Fruit fly (Drosophila melanogaster): ENCODE results near the gene CG43232.

Gene CG43232

dm6 chr2L:6950096-6950495 is 18.2 kb downstream of the CG43232 start, which contains the start of the genes Gas41 and SA1 (continued):
- TF ChIP-seq CG2199 (GFP tag; IDR thresholded peaks at IDR 0.05) (peak; percentile 69; the same call in 2 of the 3 replicates), Dll (GFP tag; IDR thresholded peaks at IDR 0.05; ENCODE audit: partially characterized antibody) (peak; percentile 69; the same call in 3 of the 4 replicates), CG15269 (tag; optimal IDR thresholded peaks at IDR 0.05) (no peak), Max (GFP tag; optimal IDR thresholded peaks at IDR 0.05) (no peak), Opbp (GFP tag; IDR thresholded peaks at IDR 0.05; ENCODE audit: partially characterized antibody) (0 out of 3 replicates have a peak, but pooled peaks have one; percentile 42), pum (GFP tag; optimal IDR thresholded peaks at IDR 0.05) (peak; percentile 67), nerfin-2 (GFP tag; IDR thresholded peaks at IDR 0.05; ENCODE audit: partially characterized antibody) (no peak), gro (GFP tag; optimal IDR thresholded peaks at IDR 0.05) (peak; percentile 41), CG31365 (tag; optimal IDR thresholded peaks at IDR 0.05) (peak; percentile 8), CG4820 (GFP tag; optimal IDR thresholded peaks at IDR 0.05) (no peak), CG10959 (GFP tag; IDR thresholded peaks at IDR 0.05) (no peak), abd-A (tag; optimal IDR thresholded peaks at IDR 0.05) (no peak), CG4730 (GFP tag; IDR thresholded peaks at IDR 0.05) (peak; percentile 91), CG6791 (GFP tag; IDR thresholded peaks at IDR 0.05; ENCODE audit: partially characterized antibody) (peak; percentile 70), CG15073 (GFP tag; optimal IDR thresholded peaks at IDR 0.05) (no peak), Sry-β (GFP tag; optimal IDR thresholded peaks at IDR 0.05) (peak; percentile 9), CG10321 (GFP tag; IDR thresholded peaks at IDR 0.05) (0 out of 2 replicates have a peak, but pooled peaks have one; percentile 24), vfl (GFP tag; optimal IDR thresholded peaks at IDR 0.05) (peak; percentile 72), CG1602 (GFP tag; optimal IDR thresholded peaks at IDR 0.05) (peak; percentile 92), prd (optimal IDR thresholded peaks at IDR 0.05) (no peak), prd (GFP tag; IDR thresholded peaks at IDR 0.05) (peak; percentile 96), Elba2 (GFP tag; optimal IDR thresholded peaks at IDR 0.05) (no peak), Vsx1 (GFP tag; optimal IDR thresholded peaks at IDR 0.05) (no peak), CG6254 (GFP tag; optimal IDR thresholded peaks at IDR 0.05) (peak; percentile 75), luna (GFP tag; optimal IDR thresholded peaks at IDR 0.05) (no peak), HLH4C (GFP tag; IDR thresholded peaks at IDR 0.05; ENCODE audit: partially characterized antibody) (peak; percentile 70), shn (GFP tag; optimal IDR thresholded peaks at IDR 0.05) (peak; percentile 24), Hr78 (GFP tag; optimal IDR thresholded peaks at IDR 0.05) (no peak), CG32532 (GFP tag; IDR thresholded peaks at IDR 0.05) (peak; percentile 95), CG8290 (GFP tag; optimal IDR thresholded peaks at IDR 0.05) (peak; percentile 80), CG8290 (tag; optimal IDR thresholded peaks at IDR 0.05) (no peak), Xbp1 (GFP tag; optimal IDR thresholded peaks at IDR 0.05) (no peak), MTF-1 (GFP tag; optimal IDR thresholded peaks at IDR 0.05; ENCODE audit: borderline replicate concordance) (peak; percentile 63), lov (optimal IDR thresholded peaks at IDR 0.05) (no peak), lov (GFP tag; IDR thresholded peaks at IDR 0.05) (0 out of 3 replicates have a peak, but pooled peaks have one; percentile 65), p53 (GFP tag; optimal IDR thresholded peaks at IDR 0.05) (no peak), cwo (GFP tag; optimal IDR thresholded peaks at IDR 0.05) (peak; percentile 72), Dek (tag; optimal IDR thresholded peaks at IDR 0.05) (peak; percentile 93), stwl (tag; optimal IDR thresholded peaks at IDR 0.05) (peak; percentile 92), kni (GFP tag; optimal IDR thresholded peaks at IDR 0.05) (no peak), Awh (GFP tag; IDR thresholded peaks at IDR 0.05) (peak; percentile 90), Aef1 (GFP tag; IDR thresholded peaks at IDR 0.05) (no peak), chif (GFP tag; optimal IDR thresholded peaks at IDR 0.05) (peak; percentile 24 to 44), CG5953 (GFP tag; IDR thresholded peaks at IDR 0.05) (no peak), CG11696 (GFP tag; IDR thresholded peaks at IDR 0.05) (peak; percentile 54), seq (GFP tag; IDR thresholded peaks at IDR 0.05) (peak; percentile 55; the same call in 1 of the 2 replicates), Hand (GFP tag; optimal IDR thresholded peaks at IDR 0.05) (peak; percentile 74), CG4328 (GFP tag; optimal IDR thresholded peaks at IDR 0.05) (peak; percentile 71), slbo (GFP tag; IDR thresholded peaks at IDR 0.05) (peak; percentile 82), ab (GFP tag; optimal IDR thresholded peaks at IDR 0.05) (peak; percentile 26), CG4404 (GFP tag; IDR thresholded peaks at IDR 0.05) (peak; percentile 89)
